Worm (Caenorhabditis elegans): ENCODE results near the gene Y55F3BR.11.
"Not testable (repeated sequence)": the region's sequence is repeated elsewhere in the genome, so short reads cannot be mapped to it uniquely, and the experiment has no call there.

Gene Y55F3BR.11

ce11 chrIV:884707-885394 is 29.8 kb downstream of the Y55F3BR.11 start, which contains the start of gene mak-2 (continued):
- TF ChIP-seq nhr-42 (GFP tag; IDR thresholded peaks at IDR 0.05) (no peak), lin-13 (GFP tag; optimal IDR thresholded peaks at IDR 0.05) (peak; percentile 78), nhr-25 (tag; optimal IDR thresholded peaks at IDR 0.05; ENCODE audit: borderline replicate concordance, insufficient read depth) (no peak), lin-38 (GFP tag; IDR thresholded peaks at IDR 0.05) (peak; percentile 96), unc-62 (GFP tag; optimal IDR thresholded peaks at IDR 0.05 in 1 of 2) (peak in 1 of 2 experiments; percentile 98), unc-62 (tag; optimal IDR thresholded peaks at IDR 0.05) (no peak), ztf-7 (tag; optimal IDR thresholded peaks at IDR 0.05) (no peak), mdl-1 (tag; optimal IDR thresholded peaks at IDR 0.05) (peak in 1 of 2 experiments; percentile 47), nhr-77 (tag; optimal IDR thresholded peaks at IDR 0.05) (peak; percentile 74), fkh-10 (GFP tag; optimal IDR thresholded peaks at IDR 0.05) (peak; percentile 7), egl-43 (GFP tag; IDR thresholded peaks at IDR 0.05) (no peak; the same call in 1 of the 2 replicates), hif-1 (tag; optimal IDR thresholded peaks at IDR 0.05) (peak in 1 of 2 experiments; percentile 43), pha-4 (GFP tag; IDR thresholded peaks at IDR 0.05) (no peak), pha-4 (tag; optimal IDR thresholded peaks at IDR 0.05) (peak; percentile 12), dmd-6 (GFP tag; IDR thresholded peaks at IDR 0.05) (peak; percentile 63), pqm-1 (tag; optimal IDR thresholded peaks at IDR 0.05) (peak; percentile 74), nhr-28 (tag; optimal IDR thresholded peaks at IDR 0.05) (peak; percentile 79), tra-1 (GFP tag; IDR thresholded peaks at IDR 0.05) (no peak), dmd-8 (GFP tag; IDR thresholded peaks at IDR 0.05) (no peak), mdt-29 (GFP tag; IDR thresholded peaks at IDR 0.05) (no peak), dpl-1 (GFP tag; optimal IDR thresholded peaks at IDR 0.05) (peak; percentile 78), hlh-30 (tag; optimal IDR thresholded peaks at IDR 0.05; ENCODE audit: insufficient read depth) (peak; percentile 75), aha-1 (tag) (no peak), dve-1 (tag; optimal IDR thresholded peaks at IDR 0.05; ENCODE audit: insufficient read depth) (peak; percentile 71), ceh-20 (GFP tag; IDR thresholded peaks at IDR 0.05) (0 out of 2 replicates have a peak, but pooled peaks have one; percentile 34), nhr-102 (tag; optimal IDR thresholded peaks at IDR 0.05) (peak; percentile 26)

- not testable (repeated sequence) for TF ChIP-seq madf-9 (GFP tag; conservative IDR thresholded peaks at IDR 0.05); nhr-25 (tag; optimal IDR thresholded peaks at IDR 0.05; ENCODE audit: borderline replicate concordance, insufficient read depth); rbr-2 (tag; optimal IDR thresholded peaks at IDR 0.05)
These were observed 49.9 kb downstream of the Y55F3BR.11 start, which contains the start of gene fbxc-12 for ce11 chrIV:904963-905362. Gene fbxc-12, plus strand, starts transcription at chrIV:905263.
